Fruit fly (Drosophila melanogaster): ENCODE measurements around the gene Etfb.

Etfb gene

dm6 chr3R:29757681-29758080, 45.1 kb downstream of the Etfb start (continued):
- TF ChIP-seq fd59A (GFP tag; optimal IDR thresholded peaks at IDR 0.05) (no peak), Ets96B (tag; optimal IDR thresholded peaks at IDR 0.05) (peak; percentile 40), lz (GFP tag; optimal IDR thresholded peaks at IDR 0.05) (peak; percentile 47), dac (GFP tag; optimal IDR thresholded peaks at IDR 0.05) (peak; percentile 58), spab (GFP tag; optimal IDR thresholded peaks at IDR 0.05) (no peak), Sox15 (GFP tag; optimal IDR thresholded peaks at IDR 0.05) (peak; percentile 30), Blimp-1 (GFP tag; optimal IDR thresholded peaks at IDR 0.05) (no peak), Met (GFP tag; optimal IDR thresholded peaks at IDR 0.05) (peak; percentile 61), pdm3 (GFP tag; optimal IDR thresholded peaks at IDR 0.05) (peak; percentile 59), CG10631 (GFP tag; optimal IDR thresholded peaks at IDR 0.05) (peak; percentile 19), CG3919 (GFP tag; optimal IDR thresholded peaks at IDR 0.05) (peak; percentile 48), ss (GFP tag; optimal IDR thresholded peaks at IDR 0.05) (no peak), cyc (GFP tag; optimal IDR thresholded peaks at IDR 0.05) (peak; percentile 56), CG6163 (GFP tag; IDR thresholded peaks at IDR 0.05) (peak; percentile 33; the same call in 1 of the 3 replicates)

- peak; percentile 56 for TF ChIP-seq CG1621 (tag; optimal IDR thresholded peaks at IDR 0.05)
- no peak for TF ChIP-seq CG4318 (GFP tag; optimal IDR thresholded peaks at IDR 0.05)
- TF ChIP-seq net (GFP tag; optimal IDR thresholded peaks at IDR 0.05), result peak; percentile 14
- TF ChIP-seq CG10631 (GFP tag; optimal IDR thresholded peaks at IDR 0.05), result peak; percentile 18
- no peak for TF ChIP-seq Hr39 (GFP tag; optimal IDR thresholded peaks at IDR 0.05)
- no peak for TF ChIP-seq CG6276 (GFP tag; optimal IDR thresholded peaks at IDR 0.05)
- TF ChIP-seq Hr38 (GFP tag; optimal IDR thresholded peaks at IDR 0.05), result peak; percentile 54
- TF ChIP-seq Ets21C (GFP tag; optimal IDR thresholded peaks at IDR 0.05), result no peak
- TF ChIP-seq CG11762 (GFP tag; optimal IDR thresholded peaks at IDR 0.05; ENCODE audit: insufficient read depth), result peak; percentile 19
- peak; percentile 6 for TF ChIP-seq CG16779 (tag; optimal IDR thresholded peaks at IDR 0.05)
- peak; percentile 10 for TF ChIP-seq fd59A (GFP tag; optimal IDR thresholded peaks at IDR 0.05)
- TF ChIP-seq Gug (GFP tag; IDR thresholded peaks at IDR 0.05), result peak; percentile 25; the same call in 1 of the 2 replicates
- peak; percentile 65 for TF ChIP-seq CG6808 (GFP tag; optimal IDR thresholded peaks at IDR 0.05)
- TF ChIP-seq vri (GFP tag; optimal IDR thresholded peaks at IDR 0.05), result no peak
- TF ChIP-seq CG9139 (GFP tag; optimal IDR thresholded peaks at IDR 0.05), result peak; percentile 72
- TF ChIP-seq CG34406 (GFP tag; optimal IDR thresholded peaks at IDR 0.05), result peak; percentile 7
- TF ChIP-seq Hr4 (GFP tag; optimal IDR thresholded peaks at IDR 0.05), result no peak
- peak; percentile 55; the same call in 2 of the 3 replicates for TF ChIP-seq CG6163 (GFP tag; IDR thresholded peaks at IDR 0.05)
- TF ChIP-seq eg (GFP tag; IDR thresholded peaks at IDR 0.05), result no peak; the same call in 1 of the 3 replicates
- TF ChIP-seq fkh (GFP tag; optimal IDR thresholded peaks at IDR 0.05), result no peak
- peak; percentile 17 for TF ChIP-seq CG6854 (GFP tag; optimal IDR thresholded peaks at IDR 0.05)
- TF ChIP-seq CG6792 (GFP tag; optimal IDR thresholded peaks at IDR 0.05), result peak; percentile 0
- TF ChIP-seq topi (GFP tag; optimal IDR thresholded peaks at IDR 0.05), result no peak
- peak; percentile 39 for TF ChIP-seq spab (GFP tag; optimal IDR thresholded peaks at IDR 0.05)
- peak in 1 of 2 experiments; percentile 45 for TF ChIP-seq salr (GFP tag; optimal IDR thresholded peaks at IDR 0.05)
- TF ChIP-seq CG10669 (GFP tag; optimal IDR thresholded peaks at IDR 0.05), result peak; percentile 35
- no peak for TF ChIP-seq OdsH (GFP tag; optimal IDR thresholded peaks at IDR 0.05)
- TF ChIP-seq CG15336 (GFP tag; IDR thresholded peaks at IDR 0.05), result no peak
- TF ChIP-seq Eip78C (GFP tag), result peak; percentile 59
- peak; percentile 55 to 60 for TF ChIP-seq ss (GFP tag; optimal IDR thresholded peaks at IDR 0.05)
- TF ChIP-seq Sox14 (GFP tag; optimal IDR thresholded peaks at IDR 0.05), result peak; percentile 49
- peak; percentile 44 for TF ChIP-seq CG8632 (GFP tag; optimal IDR thresholded peaks at IDR 0.05)
Measured at dm6 chr3R:29757226-29757625, 45.5 kb downstream of the Etfb start.
